Worm (Caenorhabditis elegans): ENCODE measurements around the gene hrpa-2.
A peak's percentile ranks its signal among the peaks of the same experiment; 100 is the strongest.

- peak; percentile 35 for TF ChIP-seq unc-62 (GFP tag; optimal IDR thresholded peaks at IDR 0.05)
- TF ChIP-seq blmp-1 (tag; optimal IDR thresholded peaks at IDR 0.05), result no peak
- no peak for TF ChIP-seq nhr-12 (tag; optimal IDR thresholded peaks at IDR 0.05)
- no peak for TF ChIP-seq nhr-28 (tag; optimal IDR thresholded peaks at IDR 0.05)
- no peak for TF ChIP-seq elt-3 (tag; optimal IDR thresholded peaks at IDR 0.05)
- no peak for TF ChIP-seq ztf-11 (tag; optimal IDR thresholded peaks at IDR 0.05)
- TF ChIP-seq unc-39 (tag; optimal IDR thresholded peaks at IDR 0.05), result no peak
- no peak for TF ChIP-seq mls-2 (tag; optimal IDR thresholded peaks at IDR 0.05)
- TF ChIP-seq ceh-39 (tag; optimal IDR thresholded peaks at IDR 0.05), result no peak
- TF ChIP-seq lin-13 (tag; optimal IDR thresholded peaks at IDR 0.05), result no peak
- TF ChIP-seq lin-32 (GFP tag; optimal IDR thresholded peaks at IDR 0.05), result no peak
- no peak for TF ChIP-seq sptf-1 (tag; optimal IDR thresholded peaks at IDR 0.05)
Measured at ce11 chrX:5199825-5200373, 16.3 kb upstream of the hrpa-2 start.
